Worm (Caenorhabditis elegans): ENCODE measurements around the gene fipr-7.

DNA sequence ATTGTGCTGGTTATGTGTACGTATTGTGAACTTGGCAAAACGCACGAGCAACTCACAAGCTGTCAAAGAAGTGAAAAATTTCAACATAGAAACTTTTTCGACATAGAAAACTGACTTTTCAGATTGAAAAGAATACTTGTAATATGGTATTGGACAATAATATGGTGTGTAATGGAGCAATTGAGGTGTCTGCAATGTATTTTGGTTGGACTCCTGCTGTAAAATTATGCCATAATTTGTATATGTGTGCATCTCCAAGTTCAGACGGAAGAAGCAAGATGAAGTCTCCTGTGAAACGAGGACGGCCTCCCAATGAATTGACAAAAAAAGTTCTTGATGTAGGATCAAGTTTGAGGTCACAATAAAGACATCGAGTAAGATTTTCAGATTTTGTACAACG is 45.8 kb upstream of the fipr-7 start:
- TF ChIP-seq pha-4 (tag; optimal IDR thresholded peaks at IDR 0.05) (no peak), unc-62 (GFP tag; optimal IDR thresholded peaks at IDR 0.05) (no peak), nhr-12 (tag; optimal IDR thresholded peaks at IDR 0.05) (no peak), blmp-1 (tag; optimal IDR thresholded peaks at IDR 0.05) (no peak), ztf-11 (tag; optimal IDR thresholded peaks at IDR 0.05) (no peak), nhr-237 (tag; optimal IDR thresholded peaks at IDR 0.05) (no peak), hlh-1 (tag; optimal IDR thresholded peaks at IDR 0.05) (no peak), ces-1 (GFP tag; optimal IDR thresholded peaks at IDR 0.05) (no peak), snpc-4 (tag; optimal IDR thresholded peaks at IDR 0.05) (no peak), zip-8 (tag; optimal IDR thresholded peaks at IDR 0.05) (no peak), sptf-1 (tag; optimal IDR thresholded peaks at IDR 0.05) (no peak)
